Fruit fly (Drosophila melanogaster): Measurements from ENCODE around the gene Mis12.

Mis12 gene

DNA sequence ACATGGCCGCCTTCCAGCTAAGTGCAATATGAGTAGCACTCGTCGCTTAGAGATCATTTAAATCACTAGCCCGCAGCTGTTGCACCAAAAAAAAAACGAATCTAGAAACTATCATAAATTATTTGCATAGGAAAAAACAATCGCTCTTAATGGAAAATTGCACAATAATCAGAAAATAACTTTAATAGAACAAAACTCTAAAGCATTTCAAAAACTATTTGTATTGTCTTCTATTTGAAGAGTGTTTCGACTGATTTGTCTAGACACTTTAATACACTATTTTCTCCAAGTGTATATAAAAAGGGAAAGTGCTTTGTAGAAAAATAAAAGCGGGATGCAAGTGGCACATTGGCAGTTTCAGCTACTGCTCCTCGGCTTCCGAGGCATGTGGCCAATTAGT lies 37.6 kb upstream of the Mis12 start:
- no peak for TF ChIP-seq CG33017 (tag; optimal IDR thresholded peaks at IDR 0.05)
- no peak for TF ChIP-seq CG5204 (GFP tag; optimal IDR thresholded peaks at IDR 0.05)
- no peak for TF ChIP-seq CG12768 (GFP tag; optimal IDR thresholded peaks at IDR 0.05)
- TF ChIP-seq kay (GFP tag; ENCODE audit: borderline replicate concordance): no peak
- no peak for TF ChIP-seq CG7101 (tag; optimal IDR thresholded peaks at IDR 0.05)
- TF ChIP-seq tj (GFP tag; optimal IDR thresholded peaks at IDR 0.05): no peak
- TF ChIP-seq ovo (GFP tag; optimal IDR thresholded peaks at IDR 0.05): no peak
- no peak for TF ChIP-seq cic (GFP tag; optimal IDR thresholded peaks at IDR 0.05)
- no peak for TF ChIP-seq pad (GFP tag; optimal IDR thresholded peaks at IDR 0.05)
- no peak for TF ChIP-seq Mnt (GFP tag; optimal IDR thresholded peaks at IDR 0.05)
- no peak for TF ChIP-seq Hr96 (GFP tag; optimal IDR thresholded peaks at IDR 0.05)
- no peak for TF ChIP-seq bab1 (GFP tag; optimal IDR thresholded peaks at IDR 0.05)
- no peak for TF ChIP-seq CG14711 (tag; optimal IDR thresholded peaks at IDR 0.05)
- TF ChIP-seq CG7045 (GFP tag; optimal IDR thresholded peaks at IDR 0.05): no peak
- TF ChIP-seq Clk (GFP tag; optimal IDR thresholded peaks at IDR 0.05): no peak
- TF ChIP-seq cnc (optimal IDR thresholded peaks at IDR 0.05): no peak

- no peak for TF ChIP-seq CG1620 (GFP tag; optimal IDR thresholded peaks at IDR 0.05)
- TF ChIP-seq ovo (GFP tag; optimal IDR thresholded peaks at IDR 0.05): no peak
- no peak for TF ChIP-seq cic (GFP tag; optimal IDR thresholded peaks at IDR 0.05)
- TF ChIP-seq Clk (GFP tag; optimal IDR thresholded peaks at IDR 0.05): no peak
- no peak for TF ChIP-seq kay (GFP tag; ENCODE audit: borderline replicate concordance)
- no peak for TF ChIP-seq CG11617 (GFP tag; optimal IDR thresholded peaks at IDR 0.05)
- TF ChIP-seq CG14711 (tag; optimal IDR thresholded peaks at IDR 0.05): no peak
- TF ChIP-seq CG7045 (GFP tag; optimal IDR thresholded peaks at IDR 0.05): no peak
- TF ChIP-seq Mnt (GFP tag; optimal IDR thresholded peaks at IDR 0.05): no peak
- TF ChIP-seq CG5204 (GFP tag; optimal IDR thresholded peaks at IDR 0.05): no peak
- TF ChIP-seq Crg-1 (GFP tag; optimal IDR thresholded peaks at IDR 0.05): no peak
- no peak for TF ChIP-seq tj (GFP tag; optimal IDR thresholded peaks at IDR 0.05)
- no peak for TF ChIP-seq bab1 (GFP tag; optimal IDR thresholded peaks at IDR 0.05)
- no peak for TF ChIP-seq cnc (optimal IDR thresholded peaks at IDR 0.05)
- no peak for TF ChIP-seq Hr96 (GFP tag; optimal IDR thresholded peaks at IDR 0.05)
- no peak for TF ChIP-seq CG12768 (GFP tag; optimal IDR thresholded peaks at IDR 0.05)
- TF ChIP-seq pad (GFP tag; optimal IDR thresholded peaks at IDR 0.05): no peak
Measured at dm6 chr3L:7003132-7003531, 34.3 kb upstream of the Mis12 start.

dm6 chr3L:7002355-7002754 lies 33.5 kb upstream of the Mis12 start:
- peak; percentile 81 for TF ChIP-seq tj (GFP tag; optimal IDR thresholded peaks at IDR 0.05)
- no peak for TF ChIP-seq CG14711 (tag; optimal IDR thresholded peaks at IDR 0.05)

- no peak for TF ChIP-seq Clk (GFP tag; optimal IDR thresholded peaks at IDR 0.05)
- no peak for TF ChIP-seq cnc (optimal IDR thresholded peaks at IDR 0.05)
- no peak for TF ChIP-seq CG11617 (GFP tag; optimal IDR thresholded peaks at IDR 0.05)
- no peak for TF ChIP-seq CG5204 (GFP tag; optimal IDR thresholded peaks at IDR 0.05)
- no peak for TF ChIP-seq tj (GFP tag; optimal IDR thresholded peaks at IDR 0.05)
- TF ChIP-seq toe (GFP tag; optimal IDR thresholded peaks at IDR 0.05): no peak
- TF ChIP-seq CG12768 (GFP tag; optimal IDR thresholded peaks at IDR 0.05): no peak
- no peak for TF ChIP-seq CG14711 (tag; optimal IDR thresholded peaks at IDR 0.05)
- TF ChIP-seq ovo (GFP tag; optimal IDR thresholded peaks at IDR 0.05): no peak
- no peak for TF ChIP-seq pad (GFP tag; optimal IDR thresholded peaks at IDR 0.05)
- no peak for TF ChIP-seq kay (GFP tag; ENCODE audit: borderline replicate concordance)
- TF ChIP-seq cic (GFP tag; optimal IDR thresholded peaks at IDR 0.05): no peak
- no peak for TF ChIP-seq bab1 (GFP tag; optimal IDR thresholded peaks at IDR 0.05)
- TF ChIP-seq Hr96 (GFP tag; optimal IDR thresholded peaks at IDR 0.05): no peak
- no peak for TF ChIP-seq Crg-1 (GFP tag; optimal IDR thresholded peaks at IDR 0.05)
- no peak for TF ChIP-seq CG33017 (tag; optimal IDR thresholded peaks at IDR 0.05)
Measured at dm6 chr3L:7001855-7002254, 33.0 kb upstream of the Mis12 start.

- no peak for TF ChIP-seq Hr96 (GFP tag; optimal IDR thresholded peaks at IDR 0.05)
- TF ChIP-seq CG11617 (GFP tag; optimal IDR thresholded peaks at IDR 0.05): no peak
- TF ChIP-seq bab1 (GFP tag; optimal IDR thresholded peaks at IDR 0.05): no peak
- TF ChIP-seq CG5204 (GFP tag; optimal IDR thresholded peaks at IDR 0.05): no peak
Measured at dm6 chr3L:6999993-7000392, 31.1 kb upstream of the Mis12 start.

DNA sequence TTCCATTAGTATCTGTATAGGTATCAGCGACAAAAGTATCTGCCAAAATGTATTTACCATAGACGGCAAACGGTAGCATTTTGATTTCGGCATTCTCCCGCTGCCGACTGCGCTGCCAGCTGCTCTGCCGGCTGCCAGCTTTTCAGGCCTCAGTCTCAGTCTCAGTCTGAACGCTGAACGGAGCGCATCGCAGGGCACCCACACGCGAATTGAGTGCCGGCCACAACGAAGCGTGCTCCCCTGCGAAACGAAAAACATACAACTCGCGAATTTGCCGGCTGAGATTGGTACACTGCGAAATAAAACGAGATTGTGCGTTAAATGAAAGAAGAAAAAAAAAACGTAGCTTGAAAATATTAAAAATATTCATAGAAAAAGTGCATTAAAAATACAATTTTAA lies 29.8 kb upstream of the Mis12 start, which contains the start of gene Mp:
Gene Mp (plus strand): TSS at position 152 of the 400 bp plus-strand sequence.
- TF ChIP-seq Mnt (GFP tag; optimal IDR thresholded peaks at IDR 0.05) (peak; percentile 78), CG11617 (GFP tag; optimal IDR thresholded peaks at IDR 0.05) (no peak), Clk (GFP tag; optimal IDR thresholded peaks at IDR 0.05) (no peak), CG14711 (tag; optimal IDR thresholded peaks at IDR 0.05) (no peak), CG7045 (GFP tag; optimal IDR thresholded peaks at IDR 0.05) (no peak), cnc (optimal IDR thresholded peaks at IDR 0.05) (no peak), Hr96 (GFP tag; optimal IDR thresholded peaks at IDR 0.05) (no peak), CG1620 (GFP tag; optimal IDR thresholded peaks at IDR 0.05) (no peak), CG5204 (GFP tag; optimal IDR thresholded peaks at IDR 0.05) (no peak), Crg-1 (GFP tag; optimal IDR thresholded peaks at IDR 0.05) (no peak), kay (GFP tag; ENCODE audit: borderline replicate concordance) (no peak), toe (GFP tag; optimal IDR thresholded peaks at IDR 0.05) (no peak), bab1 (GFP tag; optimal IDR thresholded peaks at IDR 0.05) (peak; percentile 12), ovo (GFP tag; optimal IDR thresholded peaks at IDR 0.05) (no peak), CG7101 (tag; optimal IDR thresholded peaks at IDR 0.05) (no peak)

- TF ChIP-seq cnc (optimal IDR thresholded peaks at IDR 0.05) (no peak), CG11617 (GFP tag; optimal IDR thresholded peaks at IDR 0.05) (no peak), CG14711 (tag; optimal IDR thresholded peaks at IDR 0.05) (no peak), CG12768 (GFP tag; optimal IDR thresholded peaks at IDR 0.05) (no peak), Hr96 (GFP tag; optimal IDR thresholded peaks at IDR 0.05) (no peak), CG7101 (tag; optimal IDR thresholded peaks at IDR 0.05) (no peak), CG7045 (GFP tag; optimal IDR thresholded peaks at IDR 0.05) (no peak), ovo (GFP tag; optimal IDR thresholded peaks at IDR 0.05) (no peak), tj (GFP tag; optimal IDR thresholded peaks at IDR 0.05) (no peak), CG5204 (GFP tag; optimal IDR thresholded peaks at IDR 0.05) (no peak)
Measured at dm6 chr3L:6997410-6997809, 28.6 kb upstream of the Mis12 start.
